Fruit fly (Drosophila melanogaster): ENCODE measurements around the gene dpr16.

Gene dpr16

DNA sequence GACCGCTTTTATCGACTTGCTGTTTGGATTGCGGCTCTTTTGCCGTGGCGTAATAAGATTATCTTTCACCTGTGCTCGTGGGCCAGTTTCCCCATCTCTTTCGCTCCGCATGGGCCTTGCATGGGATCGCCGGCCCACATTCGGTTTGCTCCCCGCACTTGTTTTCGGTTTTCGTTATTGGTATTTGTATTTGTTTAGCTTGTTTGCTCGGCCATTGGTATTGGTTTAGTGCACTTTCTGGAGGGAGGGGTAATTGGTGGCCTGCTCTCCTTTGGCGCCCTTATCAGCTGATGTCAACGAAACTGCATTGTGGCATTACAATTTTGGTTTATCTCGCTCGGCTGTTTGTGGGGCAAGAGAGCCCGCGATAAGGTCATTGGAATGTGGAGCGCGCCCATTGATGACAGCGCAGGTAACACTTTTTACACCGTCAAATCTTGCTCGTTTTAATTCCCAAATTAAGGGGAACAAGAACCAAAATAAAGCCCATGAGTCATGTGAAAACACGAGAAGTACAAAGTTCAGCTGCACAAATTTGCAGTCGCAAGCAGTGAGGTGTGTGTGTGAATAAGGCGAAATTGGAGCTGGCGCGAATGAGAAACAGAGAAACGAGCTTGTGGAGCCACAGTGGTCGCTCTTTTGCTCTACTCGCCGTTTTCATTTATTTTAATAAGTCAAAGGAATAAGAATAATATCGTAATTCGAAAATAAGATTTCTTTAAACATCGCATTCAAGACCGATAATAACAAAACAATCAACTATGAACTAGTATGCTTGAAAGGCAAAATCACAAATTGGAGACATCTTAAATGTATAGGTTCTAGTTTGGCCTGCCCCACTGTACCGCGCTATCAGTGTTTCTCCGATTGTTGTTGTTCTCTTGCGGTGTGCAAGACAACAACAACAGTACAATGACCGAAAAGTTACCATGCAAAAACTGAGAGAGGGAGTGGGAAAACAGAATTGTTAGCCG lies 64.9 kb downstream of the dpr16 start (continued):
- TF ChIP-seq Rx (GFP tag; IDR thresholded peaks at IDR 0.05): peak; percentile 93
- peak; percentile 74 for TF ChIP-seq CG31224 (GFP tag; IDR thresholded peaks at IDR 0.05)
- TF ChIP-seq Hand (GFP tag; optimal IDR thresholded peaks at IDR 0.05): peak; percentile 7
- TF ChIP-seq az2 (GFP tag; optimal IDR thresholded peaks at IDR 0.05): peak; percentile 93
- TF ChIP-seq sob (GFP tag; IDR thresholded peaks at IDR 0.05): peak; percentile 91
- TF ChIP-seq CG5180 (GFP tag; optimal IDR thresholded peaks at IDR 0.05): peak; percentile 94
- TF ChIP-seq Mad (GFP tag; optimal IDR thresholded peaks at IDR 0.05): peak; percentile 99
- peak; percentile 84 for TF ChIP-seq rib (GFP tag; IDR thresholded peaks at IDR 0.05)
- TF ChIP-seq sc (optimal IDR thresholded peaks at IDR 0.05): no peak
- TF ChIP-seq sc (GFP tag; optimal IDR thresholded peaks at IDR 0.05): peak; percentile 100
- peak; percentile 99 for TF ChIP-seq CG33557 (GFP tag; optimal IDR thresholded peaks at IDR 0.05)
- peak; percentile 99 for TF ChIP-seq NC2α (GFP tag; optimal IDR thresholded peaks at IDR 0.05)
- peak; percentile 99 for TF ChIP-seq btn (GFP tag; optimal IDR thresholded peaks at IDR 0.05)
- peak; percentile 93 for TF ChIP-seq CG3163 (GFP tag; optimal IDR thresholded peaks at IDR 0.05)
- TF ChIP-seq croc (GFP tag; conservative IDR thresholded peaks at IDR 0.05): peak; percentile 83
- TF ChIP-seq Neu2 (GFP tag; optimal IDR thresholded peaks at IDR 0.05; ENCODE audit: borderline replicate concordance): peak; percentile 83
- TF ChIP-seq bbx (GFP tag; IDR thresholded peaks at IDR 0.05; ENCODE audit: partially characterized antibody): no peak
- no peak for TF ChIP-seq knrl (GFP tag; IDR thresholded peaks at IDR 0.05; ENCODE audit: partially characterized antibody)
- no peak for TF ChIP-seq cad (GFP tag; optimal IDR thresholded peaks at IDR 0.05)
- peak; percentile 83 for TF ChIP-seq sisA (GFP tag; IDR thresholded peaks at IDR 0.05)
- TF ChIP-seq fd96Cb (tag; optimal IDR thresholded peaks at IDR 0.05): peak; percentile 91
- peak; percentile 100 for TF ChIP-seq CG11398 (GFP tag; optimal IDR thresholded peaks at IDR 0.05)
- TF ChIP-seq twi (tag; optimal IDR thresholded peaks at IDR 0.05): peak; percentile 88
- TF ChIP-seq sr (GFP tag; IDR thresholded peaks at IDR 0.05): peak; percentile 98
- TF ChIP-seq CG13296 (GFP tag; optimal IDR thresholded peaks at IDR 0.05): peak; percentile 73
- peak; percentile 100 for TF ChIP-seq sens (GFP tag)
- peak; percentile 93 for TF ChIP-seq CG4360 (GFP tag; IDR thresholded peaks at IDR 0.05)
- peak; percentile 92 for TF ChIP-seq CG7271 (tag; optimal IDR thresholded peaks at IDR 0.05)
- TF ChIP-seq schlank (tag; optimal IDR thresholded peaks at IDR 0.05): peak; percentile 75
- peak; percentile 98 for TF ChIP-seq shn (GFP tag; optimal IDR thresholded peaks at IDR 0.05)
- peak; percentile 98 for TF ChIP-seq Antp (GFP tag; optimal IDR thresholded peaks at IDR 0.05)
- peak; percentile 98 for TF ChIP-seq org-1 (GFP tag; optimal IDR thresholded peaks at IDR 0.05)
- TF ChIP-seq CG14050 (GFP tag; IDR thresholded peaks at IDR 0.05): peak; percentile 82
- peak; percentile 77 for TF ChIP-seq ssp (GFP tag; IDR thresholded peaks at IDR 0.05)
- TF ChIP-seq hkb (optimal IDR thresholded peaks at IDR 0.05): no peak
- TF ChIP-seq hkb (GFP tag; IDR thresholded peaks at IDR 0.05): peak; percentile 98
- peak; percentile 99 for TF ChIP-seq Atf3 (GFP tag; optimal IDR thresholded peaks at IDR 0.05)
- TF ChIP-seq Ada2b (GFP tag; IDR thresholded peaks at IDR 0.05): peak; percentile 82
- TF ChIP-seq CG34422 (GFP tag; IDR thresholded peaks at IDR 0.05): peak; percentile 82
- peak; percentile 79; the same call in 1 of the 2 replicates for TF ChIP-seq Atf6 (GFP tag; IDR thresholded peaks at IDR 0.05)
- TF ChIP-seq B-H2 (GFP tag; optimal IDR thresholded peaks at IDR 0.05): no peak
- no peak for TF ChIP-seq cas (GFP tag; IDR thresholded peaks at IDR 0.05)
- peak; percentile 81 for TF ChIP-seq CG15269 (tag; optimal IDR thresholded peaks at IDR 0.05)
- TF ChIP-seq H2.0 (GFP tag; IDR thresholded peaks at IDR 0.05): peak; percentile 82
- peak; percentile 95 for TF ChIP-seq CG13775 (GFP tag; optimal IDR thresholded peaks at IDR 0.05)
- TF ChIP-seq Lhr (GFP tag; optimal IDR thresholded peaks at IDR 0.05): peak; percentile 99
- peak; percentile 51 for TF ChIP-seq Deaf1 (tag; optimal IDR thresholded peaks at IDR 0.05)
- TF ChIP-seq Lpt (GFP tag; optimal IDR thresholded peaks at IDR 0.05): no peak
- peak; percentile 74 for TF ChIP-seq exex (tag; optimal IDR thresholded peaks at IDR 0.05)
- peak; percentile 99 for TF ChIP-seq NC2β (GFP tag; optimal IDR thresholded peaks at IDR 0.05)

All from whole organism, embryonic.